Worm (Caenorhabditis elegans): ENCODE results near the gene mmaa-1.
A peak's percentile ranks its signal among the peaks of the same experiment; 100 is the strongest.

Gene mmaa-1

DNA sequence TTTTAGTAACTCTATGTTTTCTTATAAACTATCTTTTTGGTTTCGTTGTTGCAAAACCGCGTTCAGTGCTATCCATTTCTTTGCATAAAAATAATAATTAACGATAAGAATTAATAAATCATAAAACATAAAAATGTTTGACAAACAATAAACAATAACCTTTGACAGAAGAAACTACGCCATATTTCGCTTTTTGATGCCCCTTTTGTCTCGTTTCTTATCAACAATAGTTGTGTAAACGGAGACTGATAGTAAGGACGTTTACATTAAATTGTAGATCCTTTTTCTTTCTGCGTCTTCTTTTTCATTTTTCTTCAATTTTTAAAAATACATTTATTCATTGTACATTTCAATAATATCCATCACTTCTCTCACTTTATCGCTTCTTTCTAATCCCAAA lies 38.1 kb upstream of the mmaa-1 start:
- TF ChIP-seq ceh-19 (GFP tag; optimal IDR thresholded peaks at IDR 0.05) (no peak), elt-2 (tag; optimal IDR thresholded peaks at IDR 0.05) (peak; percentile 74)

- no peak for TF ChIP-seq pqm-1 (tag; optimal IDR thresholded peaks at IDR 0.05)
- TF ChIP-seq ceh-6 (GFP tag; optimal IDR thresholded peaks at IDR 0.05): no peak
- peak; percentile 4 for TF ChIP-seq nfya-1 (tag; optimal IDR thresholded peaks at IDR 0.05)
- no peak for TF ChIP-seq sox-2 (GFP tag; IDR thresholded peaks at IDR 0.05)
- TF ChIP-seq ceh-18 (tag; optimal IDR thresholded peaks at IDR 0.05): no peak
- TF ChIP-seq ref-2 (tag; optimal IDR thresholded peaks at IDR 0.05): no peak
Measured at ce11 chrII:7131871-7132693, 31.1 kb upstream of the mmaa-1 start, which contains the start of the genes T07F8.4 and gld-3. T07F8.4 (minus strand) TSS chrII:7132032. gld-3 (plus strand) TSS chrII:7132643.

DNA sequence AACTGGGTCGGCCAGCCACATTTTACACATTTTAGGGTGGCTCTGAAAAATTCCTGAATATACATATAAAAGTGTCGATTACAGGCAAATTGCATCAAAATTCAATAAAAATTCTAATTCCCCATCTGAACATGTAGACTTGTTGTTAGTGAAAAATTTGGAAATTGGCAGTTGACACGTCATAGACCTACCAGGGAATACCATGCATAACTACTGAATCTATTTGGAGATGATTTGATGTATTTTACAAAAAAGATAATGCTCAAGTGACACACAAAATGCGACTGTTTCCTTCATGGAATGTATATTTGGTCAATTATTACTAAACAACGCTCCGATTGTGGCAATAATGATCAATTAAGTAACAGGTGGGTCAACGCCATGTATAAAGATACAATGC lies 25.5 kb upstream of the mmaa-1 start, which contains the start of gene F10E7.1:
TSS of gene F10E7.1 (plus strand) at position 301 of the 400 bp plus-strand sequence.
- TF ChIP-seq che-1 (tag; optimal IDR thresholded peaks at IDR 0.05) (no peak), ceh-30 (tag; optimal IDR thresholded peaks at IDR 0.05) (no peak), C08G9.2 (tag; optimal IDR thresholded peaks at IDR 0.05) (no peak), F13H6.1 (tag; optimal IDR thresholded peaks at IDR 0.05) (no peak), pha-2 (tag; optimal IDR thresholded peaks at IDR 0.05) (no peak), ceh-31 (tag; optimal IDR thresholded peaks at IDR 0.05) (no peak), pag-3 (tag; optimal IDR thresholded peaks at IDR 0.05; ENCODE audit: borderline replicate concordance) (no peak), nfya-1 (tag; optimal IDR thresholded peaks at IDR 0.05) (no peak), K09A11.1 (tag; optimal IDR thresholded peaks at IDR 0.05; ENCODE audit: insufficient read depth) (no peak), pqm-1 (tag; optimal IDR thresholded peaks at IDR 0.05) (no peak), ceh-22 (tag; optimal IDR thresholded peaks at IDR 0.05) (no peak), tbx-7 (tag; optimal IDR thresholded peaks at IDR 0.05) (no peak), pat-9 (tag; optimal IDR thresholded peaks at IDR 0.05) (no peak), pax-1 (tag; optimal IDR thresholded peaks at IDR 0.05) (no peak), lim-6 (tag; optimal IDR thresholded peaks at IDR 0.05) (no peak), pha-4 (tag; optimal IDR thresholded peaks at IDR 0.05) (no peak), ttx-3 (tag; optimal IDR thresholded peaks at IDR 0.05) (no peak), sox-4 (tag; optimal IDR thresholded peaks at IDR 0.05) (no peak), ceh-48 (tag; optimal IDR thresholded peaks at IDR 0.05) (no peak)

ce11 chrII:7122661-7123418 lies 21.9 kb upstream of the mmaa-1 start, which contains the start of gene F10E7.11:
F10E7.11 (minus strand) TSS chrII:7122892.
- TF ChIP-seq ceh-2 (tag; optimal IDR thresholded peaks at IDR 0.05) (no peak), C08G9.2 (tag; optimal IDR thresholded peaks at IDR 0.05) (peak; percentile 9), ref-2 (tag; optimal IDR thresholded peaks at IDR 0.05) (peak; percentile 23), zip-5 (tag; optimal IDR thresholded peaks at IDR 0.05) (peak; percentile 29), ceh-34 (tag; optimal IDR thresholded peaks at IDR 0.05) (peak; percentile 16), ceh-31 (tag; optimal IDR thresholded peaks at IDR 0.05) (peak; percentile 25), eyg-1 (tag; optimal IDR thresholded peaks at IDR 0.05) (no peak), tbx-2 (tag; optimal IDR thresholded peaks at IDR 0.05) (peak; percentile 59)

ce11 chrII:7121762-7122292 lies 20.9 kb upstream of the mmaa-1 start, which contains the start of gene F10E7.2:
F10E7.2 (plus strand) TSS chrII:7122242.
- TF ChIP-seq sox-4 (tag; optimal IDR thresholded peaks at IDR 0.05) (no peak), pax-1 (tag; optimal IDR thresholded peaks at IDR 0.05) (no peak), eyg-1 (tag; optimal IDR thresholded peaks at IDR 0.05) (no peak), npax-4 (tag; optimal IDR thresholded peaks at IDR 0.05) (no peak), hlh-30 (tag; optimal IDR thresholded peaks at IDR 0.05; ENCODE audit: insufficient read depth) (no peak), sdc-2 (tag; optimal IDR thresholded peaks at IDR 0.05) (no peak), Y22D7AL.16 (tag; optimal IDR thresholded peaks at IDR 0.05) (no peak), ceh-14 (tag; optimal IDR thresholded peaks at IDR 0.05) (no peak), ceh-24 (tag; optimal IDR thresholded peaks at IDR 0.05) (no peak), fkh-6 (tag; optimal IDR thresholded peaks at IDR 0.05) (no peak), pros-1 (tag; optimal IDR thresholded peaks at IDR 0.05) (no peak), hlh-15 (tag; optimal IDR thresholded peaks at IDR 0.05) (no peak), ceh-30 (tag; optimal IDR thresholded peaks at IDR 0.05) (no peak), pat-9 (tag; optimal IDR thresholded peaks at IDR 0.05) (no peak), nhr-232 (tag; optimal IDR thresholded peaks at IDR 0.05) (no peak), unc-86 (tag; optimal IDR thresholded peaks at IDR 0.05) (no peak), ceh-18 (tag; optimal IDR thresholded peaks at IDR 0.05) (no peak), ets-4 (tag; optimal IDR thresholded peaks at IDR 0.05) (no peak), ceh-2 (tag; optimal IDR thresholded peaks at IDR 0.05) (no peak)

All from whole organism, late embryonic.